Worm (Caenorhabditis elegans): ENCODE measurements around the gene scl-17.

Gene scl-17

DNA sequence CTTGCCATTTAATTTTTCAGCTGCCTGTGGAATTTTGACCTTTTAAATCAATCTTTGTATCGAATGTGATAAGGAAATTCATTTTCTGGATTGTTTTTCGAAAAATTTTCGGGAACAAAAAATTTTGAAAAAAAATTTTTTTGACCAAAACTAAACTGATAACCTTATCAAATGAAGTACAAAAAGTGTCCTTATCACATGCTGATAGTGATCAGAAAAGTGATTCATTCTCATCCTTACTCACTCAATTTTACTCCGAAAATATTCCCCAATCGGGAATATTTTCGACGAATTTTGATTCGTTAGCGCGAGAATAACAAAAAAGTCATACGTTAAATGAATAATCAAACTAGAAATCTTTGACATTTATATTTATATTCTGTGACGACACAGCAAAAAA, 30.3 kb downstream of the scl-17 start:
- TF ChIP-seq K02D7.2 (tag; optimal IDR thresholded peaks at IDR 0.05) = no peak
- peak; percentile 85 for TF ChIP-seq elt-2 (tag; optimal IDR thresholded peaks at IDR 0.05)

ce11 chrII:1476016-1476415, 31.0 kb downstream of the scl-17 start:
- TF ChIP-seq ceh-24 (tag; optimal IDR thresholded peaks at IDR 0.05) = no peak
- no peak for TF ChIP-seq pag-3 (tag; optimal IDR thresholded peaks at IDR 0.05; ENCODE audit: borderline replicate concordance)
- no peak for TF ChIP-seq syd-9 (tag; optimal IDR thresholded peaks at IDR 0.05)
- no peak for TF ChIP-seq elt-2 (tag; optimal IDR thresholded peaks at IDR 0.05)
- TF ChIP-seq pha-4 (tag; optimal IDR thresholded peaks at IDR 0.05) = no peak
- no peak for TF ChIP-seq lim-6 (tag; optimal IDR thresholded peaks at IDR 0.05)
- TF ChIP-seq K09A11.1 (tag; optimal IDR thresholded peaks at IDR 0.05; ENCODE audit: insufficient read depth) = no peak

- TF ChIP-seq unc-55 (GFP tag; optimal IDR thresholded peaks at IDR 0.05) = no peak
- no peak for TF ChIP-seq unc-3 (GFP tag; conservative IDR thresholded peaks at IDR 0.05)
- TF ChIP-seq unc-3 (tag; optimal IDR thresholded peaks at IDR 0.05) = no peak
- no peak for TF ChIP-seq pat-9 (tag; optimal IDR thresholded peaks at IDR 0.05)
- TF ChIP-seq lim-6 (tag; optimal IDR thresholded peaks at IDR 0.05) = no peak
- no peak for TF ChIP-seq hlh-8 (tag; optimal IDR thresholded peaks at IDR 0.05)
- no peak for TF ChIP-seq fkh-6 (tag; optimal IDR thresholded peaks at IDR 0.05)
- TF ChIP-seq sdc-2 (tag; optimal IDR thresholded peaks at IDR 0.05) = no peak
- TF ChIP-seq zip-5 (tag; optimal IDR thresholded peaks at IDR 0.05) = no peak
- TF ChIP-seq che-1 (tag; optimal IDR thresholded peaks at IDR 0.05) = no peak
- no peak for TF ChIP-seq eyg-1 (tag; optimal IDR thresholded peaks at IDR 0.05)
- TF ChIP-seq elt-4 (tag; optimal IDR thresholded peaks at IDR 0.05) = no peak
Observed at ce11 chrII:1477295-1477694, 32.3 kb downstream of the scl-17 start.

ce11 chrII:1477975-1478374, 33.0 kb downstream of the scl-17 start:
- TF ChIP-seq elt-2 (tag; optimal IDR thresholded peaks at IDR 0.05) = no peak
- no peak for TF ChIP-seq ref-2 (tag; optimal IDR thresholded peaks at IDR 0.05)
- no peak for TF ChIP-seq unc-3 (GFP tag; conservative IDR thresholded peaks at IDR 0.05)
- no peak for TF ChIP-seq unc-3 (tag; optimal IDR thresholded peaks at IDR 0.05)
- TF ChIP-seq ama-1 (optimal IDR thresholded peaks at IDR 0.05) = no peak
- TF ChIP-seq unc-86 (tag; optimal IDR thresholded peaks at IDR 0.05) = no peak
- TF ChIP-seq madf-2 (tag; optimal IDR thresholded peaks at IDR 0.05) = no peak
- TF ChIP-seq odd-2 (tag; optimal IDR thresholded peaks at IDR 0.05) = no peak
- TF ChIP-seq lim-6 (tag; optimal IDR thresholded peaks at IDR 0.05) = no peak
- no peak for TF ChIP-seq unc-42 (tag; optimal IDR thresholded peaks at IDR 0.05)

ce11 chrII:1478522-1478921, 33.5 kb downstream of the scl-17 start:
- TF ChIP-seq dmd-4 (tag; optimal IDR thresholded peaks at IDR 0.05; ENCODE audit: borderline replicate concordance) = no peak
- TF ChIP-seq ets-4 (tag; optimal IDR thresholded peaks at IDR 0.05) = no peak
- TF ChIP-seq ahr-1 (tag; optimal IDR thresholded peaks at IDR 0.05) = no peak
- TF ChIP-seq sdc-2 (tag; optimal IDR thresholded peaks at IDR 0.05) = no peak
- no peak for TF ChIP-seq ceh-2 (tag; optimal IDR thresholded peaks at IDR 0.05)
- TF ChIP-seq npax-4 (tag; optimal IDR thresholded peaks at IDR 0.05) = no peak
- no peak for TF ChIP-seq unc-86 (tag; optimal IDR thresholded peaks at IDR 0.05)
- TF ChIP-seq fkh-6 (tag; optimal IDR thresholded peaks at IDR 0.05) = no peak
- TF ChIP-seq hlh-6 (tag; optimal IDR thresholded peaks at IDR 0.05) = no peak
- no peak for TF ChIP-seq mec-3 (tag; optimal IDR thresholded peaks at IDR 0.05; ENCODE audit: borderline replicate concordance)

DNA sequence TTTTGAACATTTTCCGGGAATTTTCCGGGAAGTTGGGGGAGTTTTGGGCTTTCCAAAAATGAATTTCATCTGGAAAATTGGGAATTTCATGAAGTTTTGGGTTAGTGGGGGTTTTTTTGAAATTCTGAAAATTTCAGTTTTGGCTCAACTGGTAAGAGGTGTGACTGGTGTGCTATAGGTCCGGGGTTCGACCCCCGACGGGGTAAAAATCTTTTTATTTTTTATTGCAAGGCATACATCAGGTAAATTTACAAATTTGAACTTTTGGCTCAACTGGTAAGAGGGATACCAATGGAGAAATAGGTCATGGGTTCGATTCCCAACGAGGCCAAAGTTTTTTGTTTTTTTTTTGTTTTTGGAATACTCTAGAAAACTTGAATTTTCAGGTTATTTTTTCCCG, 36.6 kb downstream of the scl-17 start:
- no peak for TF ChIP-seq rnt-1 (tag; optimal IDR thresholded peaks at IDR 0.05)
- TF ChIP-seq ceh-14 (tag; optimal IDR thresholded peaks at IDR 0.05) = no peak
- no peak for TF ChIP-seq pha-2 (tag; optimal IDR thresholded peaks at IDR 0.05)
- TF ChIP-seq ceh-9 (tag; optimal IDR thresholded peaks at IDR 0.05) = no peak
- TF ChIP-seq pax-1 (tag; optimal IDR thresholded peaks at IDR 0.05) = no peak
